Fruit fly (Drosophila melanogaster) whole organism, embryonic: ENCODE results near the gene Mgat4b.

ENCODE experiments used
- CG10366 ChIP-seq: fragments of 200-800 bp; sonication (Bioruptor generic); IDR thresholded peaks from 2 replicates; pipeline ENCODE4 v1.3.6; 2022; ENCODE audit warnings: missing biosample characterization, missing genetic modification characterization
- CG11093 ChIP-seq: fragments of 200-800 bp; sonication (Bioruptor generic); IDR thresholded peaks from 3 replicates; pipeline ENCODE4 v1.3.6; 2022; ENCODE audit warnings: missing biosample characterization, missing genetic modification characterization
- CG11560 ChIP-seq: fragments of 200-800 bp; sonication (Bioruptor generic); IDR thresholded peaks from 3 replicates; pipeline ENCODE4 v1.3.6; 2022; ENCODE audit warnings: missing biosample characterization, missing genetic modification characterization
- CG12236 ChIP-seq: fragments of 200-800 bp; sonication (Bioruptor generic); optimal IDR thresholded peaks from 2 replicates; lab custom pipeline; 2016; ENCODE audit warnings: missing biosample characterization, missing genetic modification characterization
- CG12769 ChIP-seq: fragments of 200-800 bp; sonication (Bioruptor generic); optimal IDR thresholded peaks from 2 replicates; lab custom pipeline; 2019; ENCODE audit warnings: missing biosample characterization, mild to moderate bottlenecking, missing genetic modification characterization, moderate library complexity
- CG13894 ChIP-seq: fragments of 200-800 bp; sonication (Bioruptor generic); optimal IDR thresholded peaks from 3 replicates; lab custom pipeline; 2018; ENCODE audit warnings: missing biosample characterization, mild to moderate bottlenecking, missing genetic modification characterization, moderate library complexity
- CG15073 ChIP-seq: fragments of 200-800 bp; sonication (Bioruptor generic); optimal IDR thresholded peaks from 2 replicates; lab custom pipeline; 2016; ENCODE audit warnings: missing biosample characterization, missing genetic modification characterization
- CG1529 ChIP-seq: fragments of 200-800 bp; sonication (Bioruptor generic); optimal IDR thresholded peaks from 3 replicates; lab custom pipeline; 2018; ENCODE audit warnings: missing biosample characterization, missing genetic modification characterization
- CG1602 ChIP-seq: fragments of 200-800 bp; sonication (Bioruptor generic); optimal IDR thresholded peaks from 3 replicates; lab custom pipeline; 2016; ENCODE audit warnings: missing biosample characterization, missing genetic modification characterization
- CG18764 ChIP-seq: fragments of 200-800 bp; sonication (Bioruptor generic); optimal IDR thresholded peaks from 3 replicates; lab custom pipeline; 2016; ENCODE audit warnings: missing biosample characterization, missing genetic modification characterization
- CG30403 ChIP-seq: fragments of 200-800 bp; sonication (Bioruptor generic); optimal IDR thresholded peaks from 3 replicates; lab custom pipeline; 2016; ENCODE audit warnings: missing biosample characterization, missing genetic modification characterization
- CG32767 ChIP-seq: fragments of 200-800 bp; sonication (Bioruptor generic); IDR thresholded peaks from 2 replicates; pipeline ENCODE4 v1.3.6; 2022; ENCODE audit warnings: missing biosample characterization, missing genetic modification characterization
- CG34422 ChIP-seq: fragments of 200-800 bp; sonication (Bioruptor generic); IDR thresholded peaks from 3 replicates; pipeline ENCODE4 v1.3.6; 2022; ENCODE audit warnings: missing biosample characterization, missing genetic modification characterization
- CG3838 ChIP-seq: fragments of 200-800 bp; sonication (Bioruptor generic); optimal IDR thresholded peaks from 3 replicates; lab custom pipeline; 2016; ENCODE audit warnings: missing biosample characterization, missing genetic modification characterization
- CG4820 ChIP-seq: fragments of 200-800 bp; sonication (Bioruptor generic); optimal IDR thresholded peaks from 3 replicates; lab custom pipeline; 2016; ENCODE audit warnings: missing biosample characterization, missing genetic modification characterization
- CG5180 ChIP-seq: fragments of 200-800 bp; sonication (Bioruptor generic); optimal IDR thresholded peaks from 3 replicates; lab custom pipeline; 2017; ENCODE audit warnings: missing biosample characterization, missing genetic modification characterization, mild to moderate bottlenecking, moderate library complexity, missing genetic modification reagents
- CG6272 ChIP-seq: fragments of 200-800 bp; sonication (Bioruptor generic); IDR thresholded peaks from 2 replicates; pipeline ENCODE4 v1.3.6; 2022; ENCODE audit warnings: missing biosample characterization, missing genetic modification characterization
- CG6683 ChIP-seq: fragments of 200-800 bp; sonication (Bioruptor generic); optimal IDR thresholded peaks from 2 replicates; lab custom pipeline; 2017; ENCODE audit warnings: missing biosample characterization, mild to moderate bottlenecking, missing genetic modification characterization, missing genetic modification reagents
- CG8765 ChIP-seq: fragments of 200-800 bp; sonication (Bioruptor generic); IDR thresholded peaks from 2 replicates; pipeline ENCODE4 v1.3.6; 2022; ENCODE audit warnings: missing biosample characterization, missing genetic modification characterization
- CG8944 ChIP-seq: fragments of 200-800 bp; sonication (Bioruptor generic); optimal IDR thresholded peaks from 3 replicates; lab custom pipeline; 2016; ENCODE audit warnings: missing biosample characterization, missing genetic modification characterization
- CTCF ChIP-seq: fragments of 200-800 bp; sonication (Bioruptor generic); optimal IDR thresholded peaks from 2 replicates; lab custom pipeline; 2017; ENCODE audit warnings: missing biosample characterization, mild to moderate bottlenecking, missing genetic modification characterization, moderate library complexity
- Elba2 ChIP-seq: fragments of 200-800 bp; sonication (Bioruptor generic); optimal IDR thresholded peaks from 3 replicates; lab custom pipeline; 2016; ENCODE audit warnings: missing biosample characterization, missing genetic modification characterization
- HLHmδ ChIP-seq: fragments of 200-800 bp; sonication (Bioruptor generic); optimal IDR thresholded peaks from 2 replicates; lab custom pipeline; 2018; ENCODE audit warnings: missing biosample characterization, mild to moderate bottlenecking, missing genetic modification characterization, moderate library complexity
- Hand ChIP-seq: fragments of 200-800 bp; sonication (Bioruptor generic); optimal IDR thresholded peaks from 2 replicates; lab custom pipeline; 2017; ENCODE audit warnings: mild to moderate bottlenecking, missing biosample characterization, missing genetic modification reagents, missing genetic modification characterization
- Hmr ChIP-seq: fragments of 200-800 bp; sonication (Bioruptor generic); optimal IDR thresholded peaks from 3 replicates; lab custom pipeline; 2017; ENCODE audit warnings: mild to moderate bottlenecking, missing biosample characterization, missing genetic modification reagents, missing genetic modification characterization
- Hsf ChIP-seq: fragments of 200-800 bp; sonication (Bioruptor generic); optimal IDR thresholded peaks from 3 replicates; lab custom pipeline; 2016; ENCODE audit warnings: missing biosample characterization, missing genetic modification characterization
- MBD-R2 ChIP-seq: fragments of 200-800 bp; sonication (Bioruptor generic); IDR thresholded peaks from 2 replicates; pipeline ENCODE4 v1.3.6; 2022; ENCODE audit warnings: missing biosample characterization, missing genetic modification characterization
- Med ChIP-seq: fragments of 200-800 bp; sonication (Bioruptor generic); peaks from one replicate; lab custom pipeline; 2016; ENCODE audit warnings: missing biosample characterization, missing genetic modification characterization, mild to moderate bottlenecking, inconsistent platforms, moderate library complexity
- Meics ChIP-seq: fragments of 200-800 bp; sonication (Bioruptor generic); optimal IDR thresholded peaks from 2 replicates; lab custom pipeline; 2017; ENCODE audit warnings: missing biosample characterization, mild to moderate bottlenecking, missing genetic modification characterization
- Sin3A ChIP-seq: fragments of >200 bp; optimal IDR thresholded peaks from 2 replicates; lab custom pipeline; 2018
- Sry-β ChIP-seq: fragments of 200-800 bp; sonication (Bioruptor generic); optimal IDR thresholded peaks from 2 replicates; lab custom pipeline; 2018; ENCODE audit warnings: missing biosample characterization, mild to moderate bottlenecking, missing genetic modification characterization, moderate library complexity
- Sry-δ ChIP-seq: fragments of 200-800 bp; sonication (Bioruptor generic); optimal IDR thresholded peaks from 2 replicates; lab custom pipeline; 2016; ENCODE audit warnings: missing biosample characterization, missing genetic modification characterization
- Vsx1 ChIP-seq: fragments of 200-800 bp; sonication (Bioruptor generic); optimal IDR thresholded peaks from 2 replicates; lab custom pipeline; 2017; ENCODE audit warnings: missing biosample characterization, mild to moderate bottlenecking, missing genetic modification characterization, missing genetic modification reagents
- YL-1 ChIP-seq: fragments of 200-800 bp; sonication (Bioruptor generic); optimal IDR thresholded peaks from 3 replicates; lab custom pipeline; 2017; ENCODE audit warnings: missing biosample characterization, mild to moderate bottlenecking, missing genetic modification characterization
- ase ChIP-seq: fragments of 200-800 bp; sonication (Bioruptor generic); IDR thresholded peaks from 3 replicates; pipeline ENCODE4 v1.3.6; 2022; ENCODE audit warnings: missing biosample characterization, missing genetic modification characterization
- bab2 ChIP-seq: fragments of 200-800 bp; sonication (Bioruptor generic); optimal IDR thresholded peaks from 2 replicates; lab custom pipeline; 2016; ENCODE audit warnings: missing biosample characterization, missing genetic modification characterization
- dmrt99B ChIP-seq: fragments of 200-800 bp; sonication (Bioruptor generic); optimal IDR thresholded peaks from 2 replicates; lab custom pipeline; 2018; ENCODE audit warnings: missing biosample characterization, mild to moderate bottlenecking, missing genetic modification characterization, moderate library complexity
- en ChIP-seq: fragments of 200-800 bp; sonication (Bioruptor generic); optimal IDR thresholded peaks from 2 replicates; lab custom pipeline; 2016; ENCODE audit warnings: missing biosample characterization, missing genetic modification characterization
- gcm2 ChIP-seq: fragments of 200-800 bp; sonication (Bioruptor generic); optimal IDR thresholded peaks from 2 replicates; lab custom pipeline; 2016; ENCODE audit warnings: missing biosample characterization, missing genetic modification characterization
- gem ChIP-seq: fragments of 200-800 bp; sonication (Bioruptor generic); optimal IDR thresholded peaks from 2 replicates; lab custom pipeline; 2019; ENCODE audit warnings: missing biosample characterization, mild to moderate bottlenecking, missing genetic modification characterization, moderate library complexity
- kay ChIP-seq: fragments of 200-800 bp; sonication (Bioruptor generic); optimal IDR thresholded peaks from 2 replicates; lab custom pipeline; 2016; ENCODE audit warnings: missing biosample characterization, missing genetic modification characterization
- knrl ChIP-seq: fragments of 200-800 bp; sonication (Bioruptor generic); IDR thresholded peaks from 3 replicates; pipeline ENCODE4 v1.3.6; 2022; ENCODE audit warnings: missing biosample characterization, missing genetic modification characterization; ENCODE audit not compliant: partially characterized antibody
- lbe ChIP-seq: fragments of 200-800 bp; sonication (Bioruptor generic); optimal IDR thresholded peaks from 2 replicates; lab custom pipeline; 2016; ENCODE audit warnings: missing biosample characterization, mild to moderate bottlenecking, missing genetic modification characterization
- pros ChIP-seq: fragments of 200-800 bp; sonication (Bioruptor generic); optimal IDR thresholded peaks from 3 replicates; lab custom pipeline; 2019; ENCODE audit warnings: missing biosample characterization, mild to moderate bottlenecking, missing genetic modification characterization, moderate library complexity
- pum ChIP-seq: fragments of 200-800 bp; sonication (Bioruptor generic); optimal IDR thresholded peaks from 2 replicates; lab custom pipeline; 2016; ENCODE audit warnings: missing biosample characterization, missing genetic modification characterization
- run ChIP-seq: fragments of 200-800 bp; sonication (Bioruptor generic); optimal IDR thresholded peaks from 3 replicates; lab custom pipeline; 2018; ENCODE audit warnings: missing biosample characterization, mild to moderate bottlenecking, missing genetic modification characterization
- sc ChIP-seq, 3 experiments: fragments of >200 bp in 2 of 3; fragments of 200-800 bp in 1 of 3; sonication (Bioruptor generic) in 1 of 3; optimal IDR thresholded peaks; 2 replicates in 2 of 3; 3 replicates in 1 of 3; lab custom pipeline; 2017; ENCODE audit warnings: mild to moderate bottlenecking in 1 of 3, missing biosample characterization in 1 of 3, missing genetic modification characterization in 1 of 3, missing genetic modification reagents in 1 of 3
- schlank ChIP-seq: fragments of 200-800 bp; sonication (Bioruptor generic); optimal IDR thresholded peaks from 2 replicates; lab custom pipeline; 2018; ENCODE audit warnings: missing biosample characterization, mild to moderate bottlenecking, missing genetic modification characterization
- sug ChIP-seq: fragments of 200-800 bp; optimal IDR thresholded peaks from 2 replicates; lab custom pipeline; 2019; ENCODE audit warnings: missing biosample characterization, mild to moderate bottlenecking, missing genetic modification characterization, moderate library complexity
- vfl ChIP-seq: fragments of 200-800 bp; sonication (Bioruptor generic); optimal IDR thresholded peaks from 2 replicates; lab custom pipeline; 2016; ENCODE audit warnings: missing biosample characterization, missing genetic modification characterization

Mgat4b gene

DNA sequence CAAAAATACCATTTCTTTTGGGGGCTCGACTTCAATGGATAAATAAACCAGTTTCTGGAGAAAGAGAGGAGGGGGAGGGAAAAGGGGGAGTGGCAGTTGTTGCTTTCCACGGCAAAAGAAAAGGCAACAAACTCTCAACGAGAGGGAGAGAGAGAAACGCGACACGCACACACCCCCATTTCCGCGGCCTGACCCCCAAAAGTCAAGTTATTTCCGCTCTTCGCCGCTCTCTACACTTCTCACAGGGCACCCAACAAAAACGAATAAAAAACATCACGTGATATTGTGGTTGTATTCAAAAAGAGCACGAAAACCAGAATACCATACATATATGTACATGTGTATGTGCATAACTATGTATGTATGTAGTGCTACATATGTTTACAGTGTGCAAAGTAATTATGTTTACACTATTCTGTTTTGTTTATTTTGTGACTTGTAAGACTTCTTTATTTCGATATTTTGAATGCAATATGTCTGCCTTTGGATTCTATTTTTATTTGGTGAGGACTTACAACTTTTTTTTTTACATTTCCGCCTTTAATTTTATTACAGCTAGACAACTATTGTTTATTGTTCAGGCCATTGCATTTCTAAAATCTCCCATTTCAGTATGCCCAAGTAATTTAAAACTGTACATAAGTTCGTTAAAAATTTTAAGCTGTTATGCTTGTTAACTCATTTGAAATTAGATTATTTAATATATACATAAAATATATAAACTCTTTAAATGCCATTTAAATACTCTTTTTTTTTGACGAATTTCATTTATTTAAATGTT, 12.2 kb upstream of the Mgat4b start (continued):
- peak; percentile 81 for TF ChIP-seq CG12769 (tag; lab: Kevin White, UChicago)
- TF ChIP-seq run (tag; lab: Kevin White, UChicago) = peak; percentile 90
- peak; percentile 61 for TF ChIP-seq CG4820 (GFP tag; lab: Kevin White, UChicago)
- TF ChIP-seq dmrt99B (tag; lab: Kevin White, UChicago) = peak; percentile 79
- peak; percentile 72 for TF ChIP-seq Hmr (GFP tag; lab: Kevin White, UChicago)
- TF ChIP-seq ase (GFP tag; lab: Robert Waterston, UW) = peak; percentile 51; the same call in 1 of the 3 replicates
- TF ChIP-seq lbe (GFP tag; lab: Kevin White, UChicago) = peak; percentile 17
- TF ChIP-seq Vsx1 = peak; percentile 45
- TF ChIP-seq vfl (GFP tag; lab: Kevin White, UChicago) = no peak
- TF ChIP-seq sug = peak; percentile 80
- TF ChIP-seq HLHmδ = peak; percentile 46
- no peak for TF ChIP-seq CG15073 (GFP tag; lab: Kevin White, UChicago)
- peak; percentile 46 for TF ChIP-seq pum (GFP tag; lab: Kevin White, UChicago)
- peak; percentile 58 for TF ChIP-seq CG1602 (GFP tag; lab: Kevin White, UChicago)
- TF ChIP-seq knrl (GFP tag; lab: Robert Waterston, UW) = no peak
- peak; percentile 56 for TF ChIP-seq CG5180 (GFP tag; lab: Kevin White, UChicago)
- TF ChIP-seq CG8765 = no peak
- peak; percentile 13 for TF ChIP-seq kay (GFP tag; lab: Kevin White, UChicago)
- peak; percentile 99 for TF ChIP-seq pros
- peak; percentile 50 for TF ChIP-seq YL-1 (GFP tag; lab: Kevin White, UChicago)
- peak; percentile 6 for TF ChIP-seq CG1529
- TF ChIP-seq gcm2 (GFP tag; lab: Kevin White, UChicago) = no peak
- TF ChIP-seq CG11560 = no peak
- peak; percentile 76 for TF ChIP-seq CG32767 (GFP tag; lab: Robert Waterston, UW)
- TF ChIP-seq sc (optimal IDR thresholded peaks at IDR 0.05; lab: Kevin White, UChicago) = no peak
- peak; percentile 66 for TF ChIP-seq sc (GFP tag; optimal IDR thresholded peaks at IDR 0.05; lab: Kevin White, UChicago)
- peak; percentile 12 for TF ChIP-seq Sry-δ (GFP tag; lab: Kevin White, UChicago)
- peak; percentile 38 for TF ChIP-seq CG18764 (GFP tag; lab: Kevin White, UChicago)
- TF ChIP-seq Hand (GFP tag; lab: Kevin White, UChicago) = no peak
- TF ChIP-seq Sry-β = peak; percentile 23
- TF ChIP-seq CG11093 (GFP tag; lab: Robert Waterston, UW) = 0 out of 3 replicates have a peak, but pooled peaks have one; percentile 29
- TF ChIP-seq Elba2 (GFP tag; lab: Kevin White, UChicago) = no peak
- peak; percentile 23; the same call in 2 of the 3 replicates for TF ChIP-seq CG34422 (GFP tag; lab: Robert Waterston, UW)
- peak; percentile 53 for TF ChIP-seq en (GFP tag; lab: Kevin White, UChicago)
- TF ChIP-seq CTCF (GFP tag; lab: Kevin White, UChicago) = peak; percentile 8
- peak; percentile 54 for TF ChIP-seq CG13894 (tag; lab: Kevin White, UChicago)
- TF ChIP-seq CG6272 (GFP tag; lab: Robert Waterston, UW) = no peak
- peak; percentile 68 for TF ChIP-seq CG30403 (GFP tag; lab: Kevin White, UChicago)
- peak; percentile 8 for TF ChIP-seq schlank (tag; lab: Kevin White, UChicago)
- peak; percentile 31 for TF ChIP-seq bab2
- peak; percentile 74 for TF ChIP-seq Meics (GFP tag; lab: Kevin White, UChicago)
- no peak; the same call in 1 of the 2 replicates for TF ChIP-seq MBD-R2 (GFP tag; lab: Robert Waterston, UW)
- peak; percentile 58 for TF ChIP-seq Hsf (GFP tag; lab: Kevin White, UChicago)
- TF ChIP-seq Med (GFP tag; lab: Kevin White, UChicago) = peak; percentile 80
- TF ChIP-seq Sin3A = no peak
- TF ChIP-seq CG8944 (GFP tag; lab: Kevin White, UChicago) = peak; percentile 4
- TF ChIP-seq CG12236 (GFP tag; lab: Kevin White, UChicago) = peak; percentile 20
- peak; percentile 55; the same call in 1 of the 2 replicates for TF ChIP-seq CG10366
- TF ChIP-seq CG6683 = peak; percentile 72
- no peak for TF ChIP-seq CG3838 (GFP tag; lab: Kevin White, UChicago)
- peak; percentile 80 for TF ChIP-seq gem
